Fruit fly (Drosophila melanogaster) whole organism, prepupa: Measurements from ENCODE around the gene CG46025.

Experiments used
- CG11294 ChIP-seq: fragments of 200-800 bp; sonication (Bioruptor generic); IDR thresholded peaks from 2 replicates; pipeline ENCODE4 v1.3.6; 2022; ENCODE audit warnings: missing biosample characterization, missing genetic modification characterization
- CG15336 ChIP-seq: fragments of 200-800 bp; sonication (Bioruptor generic); IDR thresholded peaks from 2 replicates; pipeline ENCODE4 v1.3.6; 2022; ENCODE audit warnings: missing biosample characterization, missing genetic modification characterization
- CG1621 ChIP-seq: fragments of 200-800 bp; sonication (Bioruptor generic); optimal IDR thresholded peaks from 3 replicates; lab custom pipeline; 2018; ENCODE audit warnings: missing biosample characterization, mild to moderate bottlenecking, missing genetic modification characterization
- CG16779 ChIP-seq: fragments of 200-800 bp; sonication (Bioruptor generic); optimal IDR thresholded peaks from 3 replicates; lab custom pipeline; 2017; ENCODE audit warnings: missing biosample characterization, mild to moderate bottlenecking, missing genetic modification characterization
- CG3032 ChIP-seq: fragments of 200-800 bp; optimal IDR thresholded peaks from 2 replicates; lab custom pipeline; 2019; ENCODE audit warnings: missing biosample characterization, mild to moderate bottlenecking, missing genetic modification characterization, moderate library complexity
- CG32006 ChIP-seq: fragments of 200-800 bp; sonication (Bioruptor generic); optimal IDR thresholded peaks from 3 replicates; lab custom pipeline; 2017; ENCODE audit warnings: missing biosample characterization, mild to moderate bottlenecking, missing genetic modification characterization
- CG34406 ChIP-seq: fragments of 200-800 bp; sonication (Bioruptor generic); optimal IDR thresholded peaks from 3 replicates; lab custom pipeline; 2016; ENCODE audit warnings: missing biosample characterization, missing genetic modification characterization
- CG4318 ChIP-seq: fragments of 200-800 bp; sonication (Bioruptor generic); optimal IDR thresholded peaks from 3 replicates; lab custom pipeline; 2017; ENCODE audit warnings: missing biosample characterization, mild to moderate bottlenecking, missing genetic modification characterization
- CG6163 ChIP-seq: fragments of 200-800 bp; sonication (Bioruptor generic); IDR thresholded peaks from 3 replicates; pipeline ENCODE4 v1.3.6; 2022; ENCODE audit warnings: missing biosample characterization, missing genetic modification characterization
- CG6276 ChIP-seq: fragments of 200-800 bp; sonication (Bioruptor generic); optimal IDR thresholded peaks from 2 replicates; lab custom pipeline; 2017; ENCODE audit warnings: missing biosample characterization, mild to moderate bottlenecking, missing genetic modification characterization
- CG6792 ChIP-seq: fragments of 200-800 bp; sonication (Bioruptor generic); optimal IDR thresholded peaks from 3 replicates; lab custom pipeline; 2016; ENCODE audit warnings: missing biosample characterization, missing genetic modification characterization
- CG6808 ChIP-seq: fragments of 200-800 bp; sonication (Bioruptor generic); optimal IDR thresholded peaks from 3 replicates; lab custom pipeline; 2017; ENCODE audit warnings: missing biosample characterization, missing genetic modification characterization, mild to moderate bottlenecking, moderate library complexity, missing genetic modification reagents
- CG6854 ChIP-seq: fragments of 200-800 bp; sonication (Bioruptor generic); optimal IDR thresholded peaks from 2 replicates; lab custom pipeline; 2017; ENCODE audit warnings: missing biosample characterization, mild to moderate bottlenecking, missing genetic modification characterization
- CG8119 ChIP-seq: fragments of 200-800 bp; sonication (Bioruptor generic); IDR thresholded peaks from 3 replicates; pipeline ENCODE4 v1.3.6; 2022; ENCODE audit warnings: missing biosample characterization, missing genetic modification characterization
- Eip75B ChIP-seq: fragments of 200-800 bp; sonication (Bioruptor generic); optimal IDR thresholded peaks from 3 replicates; lab custom pipeline; 2016; ENCODE audit warnings: missing biosample characterization, missing genetic modification characterization
- Eip78C ChIP-seq: fragments of 200-800 bp; sonication (Bioruptor generic); peaks from one replicate; lab custom pipeline; 2016; ENCODE audit warnings: missing biosample characterization, missing genetic modification characterization
- Ets96B ChIP-seq: fragments of 200-800 bp; optimal IDR thresholded peaks from 2 replicates; lab custom pipeline; 2019; ENCODE audit warnings: missing biosample characterization, mild to moderate bottlenecking, missing genetic modification characterization, moderate library complexity
- Gug ChIP-seq: fragments of 200-800 bp; sonication (Bioruptor generic); IDR thresholded peaks from 2 replicates; pipeline ENCODE4 v1.3.6; 2022; ENCODE audit warnings: missing biosample characterization, missing genetic modification characterization
- Hr38 ChIP-seq: sonication (Bioruptor generic); optimal IDR thresholded peaks from 2 replicates; lab custom pipeline; 2016; ENCODE audit warnings: missing biosample characterization, missing genetic modification characterization
- Hr39 ChIP-seq: fragments of 200-800 bp; sonication (Bioruptor generic); optimal IDR thresholded peaks from 2 replicates; lab custom pipeline; 2016; ENCODE audit warnings: missing biosample characterization, missing genetic modification characterization
- Lpt ChIP-seq: fragments of 200-800 bp; sonication (Bioruptor generic); optimal IDR thresholded peaks from 3 replicates; lab custom pipeline; 2016; ENCODE audit warnings: missing biosample characterization, missing genetic modification characterization
- Met ChIP-seq: fragments of 200-800 bp; sonication (Bioruptor generic); optimal IDR thresholded peaks from 3 replicates; lab custom pipeline; 2016; ENCODE audit warnings: missing biosample characterization, missing genetic modification characterization
- OdsH ChIP-seq: fragments of 200-800 bp; sonication (Bioruptor generic); optimal IDR thresholded peaks from 3 replicates; lab custom pipeline; 2016; ENCODE audit warnings: missing biosample characterization, missing genetic modification characterization
- Smox ChIP-seq: fragments of 200-800 bp; sonication (Bioruptor generic); optimal IDR thresholded peaks from 3 replicates; lab custom pipeline; 2016; ENCODE audit warnings: missing biosample characterization, missing genetic modification characterization
- Sox14 ChIP-seq: fragments of 200-800 bp; sonication (Bioruptor generic); optimal IDR thresholded peaks from 3 replicates; lab custom pipeline; 2016; ENCODE audit warnings: missing biosample characterization, missing genetic modification characterization
- acj6 ChIP-seq: fragments of 200-800 bp; sonication (Bioruptor generic); optimal IDR thresholded peaks from 3 replicates; lab custom pipeline; 2016; ENCODE audit warnings: missing biosample characterization, missing genetic modification characterization
- dac ChIP-seq: fragments of 200-800 bp; sonication (Bioruptor generic); optimal IDR thresholded peaks from 2 replicates; lab custom pipeline; 2017; ENCODE audit warnings: missing biosample characterization, mild to moderate bottlenecking, missing genetic modification characterization
- dsx ChIP-seq: fragments of 200-800 bp; optimal IDR thresholded peaks from 3 replicates; lab custom pipeline; 2019; ENCODE audit warnings: missing biosample characterization, mild to moderate bottlenecking, missing genetic modification characterization, moderate library complexity; ENCODE audit not compliant: poor library complexity, severe bottlenecking
- eg ChIP-seq: fragments of 200-800 bp; sonication (Bioruptor generic); IDR thresholded peaks from 3 replicates; pipeline ENCODE4 v1.3.6; 2022; ENCODE audit warnings: missing biosample characterization, missing genetic modification characterization
- esn ChIP-seq: fragments of 200-800 bp; sonication (Bioruptor generic); optimal IDR thresholded peaks from 2 replicates; lab custom pipeline; 2016; ENCODE audit warnings: missing biosample characterization, mild to moderate bottlenecking, missing genetic modification characterization, moderate library complexity
- fd59A ChIP-seq: fragments of 200-800 bp; sonication (Bioruptor generic); optimal IDR thresholded peaks from 2 replicates; lab custom pipeline; 2017; ENCODE audit warnings: missing biosample characterization, mild to moderate bottlenecking, missing genetic modification characterization, missing genetic modification reagents
- fkh ChIP-seq: fragments of 200-800 bp; sonication (Bioruptor generic); optimal IDR thresholded peaks from 3 replicates; lab custom pipeline; 2017; ENCODE audit warnings: missing biosample characterization, mild to moderate bottlenecking, missing genetic modification characterization, moderate library complexity
- lz ChIP-seq: fragments of 200-800 bp; sonication (Bioruptor generic); optimal IDR thresholded peaks from 3 replicates; lab custom pipeline; 2016; ENCODE audit warnings: missing biosample characterization, missing genetic modification characterization
- pdm3 ChIP-seq: fragments of 200-800 bp; sonication (Bioruptor generic); optimal IDR thresholded peaks from 3 replicates; lab custom pipeline; 2016; ENCODE audit warnings: missing biosample characterization, missing genetic modification characterization
- ss ChIP-seq, 2 experiments: fragments of 200-800 bp; sonication (Bioruptor generic); optimal IDR thresholded peaks; 2 replicates in 1 of 2; 3 replicates in 1 of 2; lab custom pipeline; 2017 to 2018; ENCODE audit warnings: mild to moderate bottlenecking in 2 of 2, missing biosample characterization in 2 of 2, missing genetic modification characterization in 2 of 2, moderate library complexity in 1 of 2
- svp ChIP-seq: fragments of 200-800 bp; sonication (Bioruptor generic); peaks from one replicate; lab custom pipeline; 2016; ENCODE audit warnings: missing biosample characterization, missing genetic modification characterization
- topi ChIP-seq: fragments of 200-800 bp; sonication (Bioruptor generic); optimal IDR thresholded peaks from 3 replicates; lab custom pipeline; 2016; ENCODE audit warnings: missing biosample characterization, missing genetic modification characterization
- vri ChIP-seq: fragments of 200-800 bp; sonication (Bioruptor generic); optimal IDR thresholded peaks from 3 replicates; lab custom pipeline; 2016; ENCODE audit warnings: missing biosample characterization, mild to moderate bottlenecking, missing genetic modification characterization

Gene CG46025

dm6 chr2L:7808886-7809698 is 55.1 kb downstream of the CG46025 start:
- no peak for TF ChIP-seq Smox (GFP tag; lab: Kevin White, UChicago)
- TF ChIP-seq svp (GFP tag; lab: Kevin White, UChicago) = no peak
- TF ChIP-seq CG32006 = no peak
- no peak for TF ChIP-seq fd59A (GFP tag; lab: Kevin White, UChicago)
- TF ChIP-seq dac = no peak
- no peak for TF ChIP-seq OdsH (GFP tag; lab: Kevin White, UChicago)
- peak; percentile 45 for TF ChIP-seq dsx (GFP tag; lab: Kevin White, UChicago)
- no peak for TF ChIP-seq Hr38 (GFP tag; lab: Kevin White, UChicago)
- no peak for TF ChIP-seq CG8119
- TF ChIP-seq Gug = no peak
- TF ChIP-seq ss (GFP tag; optimal IDR thresholded peaks at IDR 0.05; lab: Kevin White, UChicago) = peak in 1 of 2 experiments; percentile 47
- TF ChIP-seq Hr39 (GFP tag; lab: Kevin White, UChicago) = no peak
- no peak for TF ChIP-seq CG34406 (GFP tag; lab: Kevin White, UChicago)
- no peak for TF ChIP-seq CG6276 (GFP tag; lab: Kevin White, UChicago)
- no peak for TF ChIP-seq CG15336 (GFP tag; lab: Robert Waterston, UW)
- TF ChIP-seq acj6 (GFP tag; lab: Kevin White, UChicago) = no peak
- no peak for TF ChIP-seq CG3032 (tag; lab: Kevin White, UChicago)
- no peak for TF ChIP-seq topi (GFP tag; lab: Kevin White, UChicago)
- no peak for TF ChIP-seq CG4318 (GFP tag; lab: Kevin White, UChicago)
- peak; percentile 12 for TF ChIP-seq CG16779 (tag; lab: Kevin White, UChicago)
- TF ChIP-seq Met = no peak
- TF ChIP-seq CG6808 (GFP tag; lab: Kevin White, UChicago) = no peak
- TF ChIP-seq CG11294 (GFP tag; lab: Robert Waterston, UW) = peak; percentile 12; the same call in 1 of the 2 replicates

DNA sequence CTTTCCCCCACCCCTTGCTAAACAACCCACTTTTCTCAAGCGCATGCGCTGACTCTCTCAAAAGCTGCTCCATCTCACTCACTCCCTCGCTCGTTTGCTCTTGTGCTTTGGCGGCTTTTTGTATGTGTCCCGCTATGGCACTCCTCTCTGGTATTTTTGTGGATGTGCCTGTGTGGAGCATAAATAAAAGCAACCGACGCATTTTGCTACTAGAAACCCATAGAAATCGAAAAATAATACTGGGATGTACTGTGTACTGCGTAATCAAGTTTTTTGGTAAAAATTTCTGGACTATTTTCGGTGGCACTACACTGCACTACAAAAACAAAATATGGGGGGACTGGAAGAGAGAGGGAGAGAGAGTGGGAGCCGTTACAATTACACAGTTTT is 55.7 kb downstream of the CG46025 start:
- TF ChIP-seq CG1621 (peak; percentile 39), CG6792 (GFP tag; lab: Kevin White, UChicago) (no peak), Eip75B (no peak), esn (GFP tag; lab: Kevin White, UChicago) (peak; percentile 3), Ets96B (tag; lab: Kevin White, UChicago) (no peak), eg (GFP tag; lab: Robert Waterston, UW) (peak; percentile 44; the same call in 2 of the 3 replicates), topi (GFP tag; lab: Kevin White, UChicago) (peak; percentile 18), Sox14 (GFP tag; lab: Kevin White, UChicago) (peak; percentile 35), lz (peak; percentile 2), fkh (GFP tag; lab: Kevin White, UChicago) (peak; percentile 93), vri (GFP tag; lab: Kevin White, UChicago) (peak; percentile 76), dsx (GFP tag; lab: Kevin White, UChicago) (no peak), CG6854 (peak; percentile 71), CG6163 (GFP tag; lab: Robert Waterston, UW) (no peak; the same call in 2 of the 3 replicates), CG15336 (GFP tag; lab: Robert Waterston, UW) (peak; percentile 34; the same call in 1 of the 2 replicates), pdm3 (GFP tag; lab: Kevin White, UChicago) (no peak), CG8119 (peak; percentile 38; the same call in 2 of the 3 replicates), Gug (peak; percentile 20; the same call in 1 of the 2 replicates), ss (GFP tag; optimal IDR thresholded peaks at IDR 0.05; lab: Kevin White, UChicago) (peak in 1 of 2 experiments; percentile 48), Eip78C (GFP tag; lab: Kevin White, UChicago) (peak; percentile 73), Lpt (GFP tag; lab: Kevin White, UChicago) (peak; percentile 38), CG3032 (tag; lab: Kevin White, UChicago) (peak; percentile 11)
